Worm (Caenorhabditis elegans): Measurements from ENCODE around the gene F46C3.2.

ce11 chrX:11405908-11406307 is 12.7 kb downstream of the F46C3.2 start, which contains the start of gene slo-2:
- TF ChIP-seq irx-1 (tag; optimal IDR thresholded peaks at IDR 0.05) (no peak), aly-2 (tag; optimal IDR thresholded peaks at IDR 0.05) (no peak), lin-35 (GFP tag; optimal IDR thresholded peaks at IDR 0.05) (no peak), ama-1 (optimal IDR thresholded peaks at IDR 0.05) (no peak), ceh-63 (GFP tag; optimal IDR thresholded peaks at IDR 0.05) (no peak), egl-27 (tag; optimal IDR thresholded peaks at IDR 0.05) (no peak), mep-1 (tag; optimal IDR thresholded peaks at IDR 0.05) (no peak), elt-2 (tag; optimal IDR thresholded peaks at IDR 0.05) (no peak), unc-130 (tag; optimal IDR thresholded peaks at IDR 0.05) (no peak), nhr-20 (tag; optimal IDR thresholded peaks at IDR 0.05) (no peak), sox-4 (tag; optimal IDR thresholded peaks at IDR 0.05) (no peak), sptf-1 (tag; optimal IDR thresholded peaks at IDR 0.05) (no peak)

All from whole organism, L1 larva.